Fruit fly (Drosophila melanogaster) whole organism, embryonic: ENCODE data around the gene mat.
A peak's percentile ranks its signal among the peaks of the same experiment; 100 is the strongest.

Experiments
- Atf3 ChIP-seq: fragments of 200-800 bp; sonication (Bioruptor generic); optimal IDR thresholded peaks from 3 replicates; lab custom pipeline; 2016; ENCODE audit warnings: missing biosample characterization, missing genetic modification characterization
- Atf6 ChIP-seq: fragments of 200-800 bp; sonication (Bioruptor generic); IDR thresholded peaks from 2 replicates; pipeline ENCODE4 v1.3.6; 2022; ENCODE audit warnings: missing biosample characterization, missing genetic modification characterization
- Awh ChIP-seq: fragments of 200-800 bp; sonication (Bioruptor generic); IDR thresholded peaks from 2 replicates; pipeline ENCODE4, ENCODE4 v1.3.6; 2022; ENCODE audit warnings: missing biosample characterization, missing genetic modification characterization
- Bdp1 ChIP-seq: fragments of 200-800 bp; sonication (Bioruptor generic); optimal IDR thresholded peaks from 3 replicates; lab custom pipeline; 2016; ENCODE audit warnings: missing biosample characterization, missing genetic modification characterization
- BtbVII ChIP-seq: fragments of 200-800 bp; sonication (Bioruptor generic); optimal IDR thresholded peaks from 3 replicates; lab custom pipeline; 2017; ENCODE audit warnings: missing biosample characterization, mild to moderate bottlenecking, missing genetic modification characterization
- CG11456 ChIP-seq: fragments of 200-800 bp; sonication (Bioruptor generic); IDR thresholded peaks from 3 replicates; pipeline ENCODE4 v1.3.6; 2022; ENCODE audit warnings: missing biosample characterization, missing genetic modification characterization
- CG14667 ChIP-seq: fragments of 200-800 bp; sonication (Bioruptor generic); IDR thresholded peaks from 2 replicates; pipeline ENCODE4 v1.3.6; 2022; ENCODE audit warnings: missing biosample characterization, missing genetic modification characterization
- CG18011 ChIP-seq: fragments of 200-800 bp; sonication (Bioruptor generic); optimal IDR thresholded peaks from 2 replicates; lab custom pipeline; 2017; ENCODE audit warnings: missing biosample characterization, missing genetic modification characterization, mild to moderate bottlenecking, moderate library complexity, missing genotype
- CG18619 ChIP-seq: fragments of 200-800 bp; sonication (Bioruptor generic); optimal IDR thresholded peaks from 3 replicates; lab custom pipeline; 2017; ENCODE audit warnings: missing biosample characterization, mild to moderate bottlenecking, missing genetic modification characterization
- CG2889 ChIP-seq: fragments of 200-800 bp; sonication (Bioruptor generic); IDR thresholded peaks from 3 replicates; pipeline ENCODE4 v1.3.6; 2022; ENCODE audit warnings: missing biosample characterization, missing genetic modification characterization
- CG32532 ChIP-seq: fragments of 200-800 bp; sonication (Bioruptor generic); IDR thresholded peaks from 2 replicates; pipeline ENCODE4 v1.3.6; 2022; ENCODE audit warnings: missing biosample characterization, missing genetic modification characterization
- CG4328 ChIP-seq: fragments of 200-800 bp; sonication (Bioruptor generic); optimal IDR thresholded peaks from 3 replicates; lab custom pipeline; 2017; ENCODE audit warnings: missing biosample characterization, missing genetic modification reagents, missing genetic modification characterization
- CG4424 ChIP-seq: fragments of 200-800 bp; sonication (Bioruptor generic); optimal IDR thresholded peaks from 3 replicates; lab custom pipeline; 2016; ENCODE audit warnings: missing biosample characterization, missing genetic modification characterization
- CG5953 ChIP-seq: fragments of 200-800 bp; sonication (Bioruptor generic); IDR thresholded peaks from 2 replicates; pipeline ENCODE4 v1.3.6; 2022; ENCODE audit warnings: missing biosample characterization, missing genetic modification characterization
- CG7928 ChIP-seq: fragments of 200-800 bp; sonication (Bioruptor generic); optimal IDR thresholded peaks from 2 replicates; lab custom pipeline; 2017; ENCODE audit warnings: missing biosample characterization, mild to moderate bottlenecking, missing genetic modification characterization
- CG8290 ChIP-seq, 3 experiments: fragments of 200-800 bp; sonication (Bioruptor generic); optimal IDR thresholded peaks; 2 replicates each; lab custom pipeline; 2016 to 2019; ENCODE audit warnings: missing biosample characterization in 3 of 3, missing genetic modification characterization in 3 of 3, mild to moderate bottlenecking in 2 of 3, moderate library complexity in 1 of 3
- CG9609 ChIP-seq: fragments of 200-800 bp; sonication (Bioruptor generic); optimal IDR thresholded peaks from 3 replicates; lab custom pipeline; 2016; ENCODE audit warnings: missing biosample characterization, missing genetic modification characterization
- CG9797 ChIP-seq: fragments of 200-800 bp; sonication (Bioruptor generic); optimal IDR thresholded peaks from 3 replicates; lab custom pipeline; 2018; ENCODE audit warnings: missing biosample characterization, mild to moderate bottlenecking, missing genetic modification characterization
- Camta ChIP-seq: fragments of 200-800 bp; sonication (Bioruptor generic); optimal IDR thresholded peaks from 2 replicates; lab custom pipeline; 2016; ENCODE audit warnings: missing biosample characterization, missing genetic modification characterization
- Dll ChIP-seq: fragments of 200-800 bp; sonication (Bioruptor generic); IDR thresholded peaks from 4 replicates; pipeline ENCODE4 v1.3.6; 2022; ENCODE audit warnings: missing biosample characterization, missing genetic modification characterization; ENCODE audit not compliant: partially characterized antibody
- Dref ChIP-seq: fragments of 200-800 bp; sonication (Bioruptor generic); IDR thresholded peaks from 2 replicates; pipeline ENCODE4 v1.3.6; 2022; ENCODE audit warnings: missing biosample characterization, missing genetic modification characterization
- ERR ChIP-seq: fragments of 200-800 bp; sonication (Bioruptor generic); optimal IDR thresholded peaks from 2 replicates; lab custom pipeline; 2016; ENCODE audit warnings: missing biosample characterization, missing genetic modification characterization
- Elba2 ChIP-seq: fragments of 200-800 bp; sonication (Bioruptor generic); optimal IDR thresholded peaks from 3 replicates; lab custom pipeline; 2016; ENCODE audit warnings: missing biosample characterization, missing genetic modification characterization
- Gsc ChIP-seq: fragments of 200-800 bp; sonication (Bioruptor generic); IDR thresholded peaks from 2 replicates; pipeline ENCODE4 v1.3.6; 2022; ENCODE audit warnings: missing biosample characterization, missing genetic modification characterization
- Lhr ChIP-seq: fragments of 200-800 bp; sonication (Bioruptor generic); optimal IDR thresholded peaks from 3 replicates; lab custom pipeline; 2017; ENCODE audit warnings: mild to moderate bottlenecking, missing biosample characterization, missing genetic modification reagents, missing genetic modification characterization
- Mes4 ChIP-seq: fragments of 200-800 bp; sonication (Bioruptor generic); optimal IDR thresholded peaks from 2 replicates; lab custom pipeline; 2016; ENCODE audit warnings: missing biosample characterization, missing genetic modification characterization
- NK7.1 ChIP-seq: fragments of 200-800 bp; sonication (Bioruptor generic); optimal IDR thresholded peaks from 3 replicates; lab custom pipeline; 2016; ENCODE audit warnings: missing biosample characterization, missing genetic modification characterization
- Oaz ChIP-seq: fragments of 200-800 bp; sonication (Bioruptor generic); IDR thresholded peaks from 2 replicates; pipeline ENCODE4 v1.3.6; 2022; ENCODE audit warnings: missing biosample characterization, missing genetic modification characterization
- Spps ChIP-seq: fragments of 200-800 bp; sonication (Bioruptor generic); optimal IDR thresholded peaks from 2 replicates; lab custom pipeline; 2018; ENCODE audit warnings: missing biosample characterization, mild to moderate bottlenecking, missing genetic modification characterization
- Sry-δ ChIP-seq: fragments of 200-800 bp; sonication (Bioruptor generic); optimal IDR thresholded peaks from 2 replicates; lab custom pipeline; 2016; ENCODE audit warnings: missing biosample characterization, missing genetic modification characterization
- YL-1 ChIP-seq: fragments of 200-800 bp; sonication (Bioruptor generic); optimal IDR thresholded peaks from 3 replicates; lab custom pipeline; 2017; ENCODE audit warnings: missing biosample characterization, mild to moderate bottlenecking, missing genetic modification characterization
- ab ChIP-seq: fragments of 200-800 bp; sonication (Bioruptor generic); optimal IDR thresholded peaks from 2 replicates; lab custom pipeline; 2016; ENCODE audit warnings: missing biosample characterization, missing genetic modification characterization
- bigmax ChIP-seq: fragments of 200-800 bp; sonication (Bioruptor generic); optimal IDR thresholded peaks from 2 replicates; lab custom pipeline; 2018; ENCODE audit warnings: missing biosample characterization, mild to moderate bottlenecking, missing genetic modification characterization
- dan ChIP-seq: fragments of 200-800 bp; sonication (Bioruptor generic); IDR thresholded peaks from 2 replicates; pipeline ENCODE4 v1.3.6; 2022; ENCODE audit warnings: missing biosample characterization, missing genetic modification characterization
- disco-r ChIP-seq: fragments of 200-800 bp; sonication (Bioruptor generic); optimal IDR thresholded peaks from 2 replicates; lab custom pipeline; 2016; ENCODE audit warnings: missing biosample characterization, missing genetic modification characterization
- dysf ChIP-seq: fragments of 200-800 bp; sonication (Bioruptor generic); IDR thresholded peaks from 3 replicates; pipeline ENCODE4 v1.3.6; 2022; ENCODE audit warnings: missing biosample characterization, missing genetic modification characterization
- fd64A ChIP-seq: fragments of 200-800 bp; sonication (Bioruptor generic); optimal IDR thresholded peaks from 3 replicates; lab custom pipeline; 2018; ENCODE audit warnings: missing biosample characterization, mild to moderate bottlenecking, missing genetic modification characterization
- fru ChIP-seq: fragments of >200 bp; optimal IDR thresholded peaks from 2 replicates; lab custom pipeline; 2017
- ftz-f1 ChIP-seq: fragments of 200-800 bp; sonication (Bioruptor generic); optimal IDR thresholded peaks from 2 replicates; lab custom pipeline; 2016; ENCODE audit warnings: missing biosample characterization, missing genetic modification characterization
- gcm ChIP-seq: fragments of 200-800 bp; sonication (Bioruptor generic); optimal IDR thresholded peaks from 2 replicates; lab custom pipeline; 2019; ENCODE audit warnings: missing biosample characterization, mild to moderate bottlenecking, missing genetic modification characterization, moderate library complexity
- gem ChIP-seq: fragments of 200-800 bp; sonication (Bioruptor generic); optimal IDR thresholded peaks from 2 replicates; lab custom pipeline; 2019; ENCODE audit warnings: missing biosample characterization, mild to moderate bottlenecking, missing genetic modification characterization, moderate library complexity
- insv ChIP-seq, 2 experiments: fragments of 200-800 bp; sonication (Bioruptor generic); optimal IDR thresholded peaks; 3 replicates each; lab custom pipeline; 2016 to 2018; ENCODE audit warnings: missing biosample characterization in 2 of 2, missing genetic modification characterization in 2 of 2
- kay ChIP-seq: fragments of 200-800 bp; sonication (Bioruptor generic); optimal IDR thresholded peaks from 2 replicates; lab custom pipeline; 2016; ENCODE audit warnings: missing biosample characterization, missing genetic modification characterization
- p53 ChIP-seq: fragments of 200-800 bp; sonication (Bioruptor generic); optimal IDR thresholded peaks from 2 replicates; lab custom pipeline; 2016; ENCODE audit warnings: missing biosample characterization, missing genetic modification characterization
- slbo ChIP-seq: fragments of 200-800 bp; sonication (Bioruptor generic); IDR thresholded peaks from 2 replicates; pipeline ENCODE4 v1.3.6; 2022; ENCODE audit warnings: missing biosample characterization, missing genetic modification characterization
- so ChIP-seq: fragments of 200-800 bp; sonication (Bioruptor generic); IDR thresholded peaks from 3 replicates; pipeline ENCODE4 v1.3.6; 2022; ENCODE audit warnings: missing biosample characterization, missing genetic modification characterization
- stc ChIP-seq: fragments of 200-800 bp; sonication (Bioruptor generic); IDR thresholded peaks from 2 replicates; pipeline ENCODE4 v1.3.6; 2022; ENCODE audit warnings: missing biosample characterization, missing genetic modification characterization
- tin ChIP-seq: fragments of 200-800 bp; sonication (Bioruptor generic); optimal IDR thresholded peaks from 3 replicates; lab custom pipeline; 2016; ENCODE audit warnings: missing biosample characterization, missing genetic modification characterization
- zen2 ChIP-seq: fragments of 200-800 bp; sonication (Bioruptor generic); IDR thresholded peaks from 3 replicates; pipeline ENCODE4 v1.3.6; 2022; ENCODE audit warnings: missing biosample characterization, missing genetic modification characterization; ENCODE audit not compliant: partially characterized antibody
- zfh2 ChIP-seq: fragments of 200-800 bp; sonication (Bioruptor generic); optimal IDR thresholded peaks from 2 replicates; lab custom pipeline; 2016; ENCODE audit warnings: missing biosample characterization, missing genetic modification characterization

mat gene

DNA sequence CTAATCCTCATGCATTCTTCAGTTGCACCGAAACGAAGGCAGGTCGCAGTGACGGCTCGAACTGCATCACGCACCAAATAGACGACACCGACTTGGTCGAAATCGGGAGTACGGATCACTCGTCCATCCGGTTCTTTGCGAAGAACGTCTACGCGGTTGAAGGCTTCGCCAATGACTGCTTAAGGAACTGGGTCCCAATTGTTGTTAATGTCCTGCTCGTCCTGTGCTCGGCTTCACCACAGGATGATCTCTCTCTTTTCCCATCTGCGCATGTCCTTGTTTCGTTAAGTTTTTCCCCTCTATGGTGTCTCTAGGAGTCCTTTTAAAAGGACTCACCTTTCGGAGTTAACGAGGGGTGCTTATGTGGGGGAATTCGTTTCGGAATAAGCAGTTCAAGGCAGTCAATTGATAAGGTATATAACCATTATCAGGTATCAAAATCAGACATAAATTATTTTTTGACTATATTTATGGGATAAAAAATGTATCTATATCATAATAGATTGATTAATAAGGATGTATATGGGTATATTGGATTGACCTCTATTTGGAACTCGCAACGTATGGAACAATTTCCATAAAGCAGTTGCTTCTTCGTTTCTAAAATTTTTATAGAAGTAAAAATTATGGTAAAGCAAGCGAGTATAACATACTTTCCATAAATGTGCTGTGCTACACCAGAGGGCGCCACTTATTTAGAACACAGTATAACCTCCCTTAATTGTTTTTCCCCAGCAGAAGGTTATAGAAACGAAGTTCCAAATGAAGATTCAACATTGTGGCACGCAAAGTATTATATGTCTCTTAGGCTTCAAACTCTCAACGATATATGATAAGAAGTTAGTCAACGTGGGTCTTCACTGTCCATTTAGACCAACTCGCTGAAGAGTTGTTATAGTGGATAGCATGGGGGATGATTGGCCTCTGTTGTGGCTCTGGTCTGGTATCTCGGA is 45.4 kb upstream of the mat start, which contains the start of gene dpr20 (continued):
- TF ChIP-seq kay (GFP tag; lab: Kevin White, UChicago) (no peak), CG9609 (GFP tag; lab: Kevin White, UChicago) (peak; percentile 71), Awh (GFP tag; lab: Robert Waterston, UW) (peak; percentile 88), CG18011 (GFP tag; lab: Kevin White, UChicago) (peak; percentile 40), CG4328 (no peak), slbo (GFP tag; lab: Robert Waterston, UW) (peak; percentile 95), Dref (GFP tag; lab: Robert Waterston, UW) (no peak), YL-1 (GFP tag; lab: Kevin White, UChicago) (no peak), Sry-δ (peak; percentile 25), dan (GFP tag; lab: Robert Waterston, UW) (peak; percentile 64), so (GFP tag; lab: Robert Waterston, UW) (peak; percentile 79), fd64A (GFP tag; lab: Kevin White, UChicago) (no peak), Bdp1 (GFP tag; lab: Kevin White, UChicago) (peak; percentile 45), p53 (GFP tag; lab: Kevin White, UChicago) (no peak), Atf3 (GFP tag; lab: Kevin White, UChicago) (peak; percentile 49), Dll (GFP tag; lab: Robert Waterston, UW) (no peak), insv (GFP tag; optimal IDR thresholded peaks at IDR 0.05; lab: Kevin White, UChicago) (peak in 1 of 2 experiments; percentile 61), Atf6 (GFP tag; lab: Robert Waterston, UW) (peak; percentile 82), CG2889 (peak; percentile 79), BtbVII (peak; percentile 74), Lhr (GFP tag; lab: Kevin White, UChicago) (peak; percentile 3), Oaz (GFP tag; lab: Robert Waterston, UW) (peak; percentile 74), CG5953 (GFP tag; lab: Robert Waterston, UW) (peak; percentile 84), CG18619 (GFP tag; lab: Kevin White, UChicago) (peak; percentile 66), tin (GFP tag; lab: Kevin White, UChicago) (peak; percentile 59), zen2 (GFP tag; lab: Robert Waterston, UW) (no peak), CG9797 (GFP tag; lab: Kevin White, UChicago) (no peak), NK7.1 (peak; percentile 27), Gsc (GFP tag; lab: Robert Waterston, UW) (no peak), gcm (GFP tag; lab: Kevin White, UChicago) (peak; percentile 22), CG7928 (GFP tag; lab: Kevin White, UChicago) (peak; percentile 48), Elba2 (GFP tag; lab: Kevin White, UChicago) (no peak), CG32532 (GFP tag; lab: Robert Waterston, UW) (peak; percentile 93), gem (peak; percentile 77), ab (peak; percentile 0), CG11456 (GFP tag; lab: Robert Waterston, UW) (peak; percentile 95), Spps (tag; lab: Kevin White, UChicago) (no peak), disco-r (no peak), zfh2 (peak; percentile 71), ERR (GFP tag; lab: Kevin White, UChicago) (peak; percentile 56), Mes4 (GFP tag; lab: Kevin White, UChicago) (no peak), CG4424 (GFP tag; lab: Kevin White, UChicago) (peak; percentile 31), CG8290 (GFP tag; optimal IDR thresholded peaks at IDR 0.05; lab: Kevin White, UChicago) (peak; percentile 13), CG8290 (tag; optimal IDR thresholded peaks at IDR 0.05; lab: Kevin White, UChicago) (peak; percentile 28 to 95), fru (lab: Kevin White, UChicago) (no peak), Camta (GFP tag; lab: Kevin White, UChicago) (peak; percentile 65), dysf (GFP tag; lab: Robert Waterston, UW) (peak; percentile 91), bigmax (peak; percentile 7), CG14667 (GFP tag; lab: Robert Waterston, UW) (peak; percentile 75), stc (GFP tag; lab: Robert Waterston, UW) (peak; percentile 90), ftz-f1 (no peak)
